Worm (Caenorhabditis elegans): ENCODE results near the gene T20G5.8.

DNA sequence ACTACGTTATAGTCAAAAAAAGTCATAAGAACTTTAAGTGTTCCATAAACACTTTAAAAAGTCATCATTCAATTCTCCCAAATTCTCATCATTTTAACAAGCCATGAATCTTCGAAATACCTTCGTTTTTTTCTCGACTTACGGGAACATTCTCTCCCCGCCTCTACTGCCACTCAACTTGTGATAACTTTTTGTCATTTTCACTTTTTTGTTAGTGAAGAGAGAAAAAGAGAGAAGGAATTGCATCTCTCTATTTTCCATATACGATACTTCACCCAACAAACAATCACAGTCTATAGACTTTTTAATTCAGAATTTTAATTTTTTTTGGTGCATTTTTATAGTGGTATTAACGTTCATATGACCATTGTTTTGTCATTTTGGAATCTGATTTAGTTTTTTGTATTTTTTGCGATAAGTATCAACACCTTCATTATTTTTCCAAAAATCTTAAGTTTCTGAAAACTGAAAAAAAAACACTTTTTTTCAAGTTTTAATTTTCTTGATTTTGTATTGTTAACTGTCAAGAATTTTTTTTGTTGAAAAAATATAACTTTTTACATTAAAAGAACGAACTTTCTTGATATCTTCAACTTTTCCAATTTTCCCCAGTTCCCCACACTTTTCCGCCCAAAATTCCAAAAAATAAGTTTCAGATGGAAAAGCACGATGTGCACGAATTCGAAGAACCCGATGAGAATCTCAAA lies 39.4 kb downstream of the T20G5.8 start, which contains the start of gene Y70G10A.3:
- TF ChIP-seq nhr-12 (tag; optimal IDR thresholded peaks at IDR 0.05) (no peak), tbx-8 (GFP tag; optimal IDR thresholded peaks at IDR 0.05) (no peak), lsy-2 (tag; optimal IDR thresholded peaks at IDR 0.05) (no peak), unc-120 (tag; optimal IDR thresholded peaks at IDR 0.05; ENCODE audit: poor library complexity, severe bottlenecking) (no peak), nhr-237 (tag; optimal IDR thresholded peaks at IDR 0.05) (no peak), nhr-76 (tag; optimal IDR thresholded peaks at IDR 0.05) (no peak), sem-2 (GFP tag; optimal IDR thresholded peaks at IDR 0.05) (no peak), sptf-1 (tag; optimal IDR thresholded peaks at IDR 0.05) (no peak), ztf-11 (tag; optimal IDR thresholded peaks at IDR 0.05) (no peak), mab-5 (tag; optimal IDR thresholded peaks at IDR 0.05) (no peak)

All from whole organism, mixed stage, embryonic.